Fruit fly (Drosophila melanogaster) whole organism, embryonic: ENCODE measurements around the gene Fbw5.

Experiments used
- Adf1 ChIP-seq: fragments of 200-800 bp; sonication (Bioruptor generic); IDR thresholded peaks from 2 replicates; pipeline ENCODE4 v1.3.6; 2022; ENCODE audit warnings: missing biosample characterization, missing genetic modification characterization
- CG10543 ChIP-seq: fragments of 200-800 bp; sonication (Bioruptor generic); optimal IDR thresholded peaks from 3 replicates; lab custom pipeline; 2017; ENCODE audit warnings: missing biosample characterization, mild to moderate bottlenecking, missing genetic modification characterization, moderate library complexity
- CG11085 ChIP-seq: fragments of 200-800 bp; sonication (Bioruptor generic); IDR thresholded peaks from 2 replicates; pipeline ENCODE4 v1.3.6; 2022; ENCODE audit warnings: missing biosample characterization, missing genetic modification characterization
- CG11456 ChIP-seq: fragments of 200-800 bp; sonication (Bioruptor generic); IDR thresholded peaks from 3 replicates; pipeline ENCODE4 v1.3.6; 2022; ENCODE audit warnings: missing biosample characterization, missing genetic modification characterization
- CG14014 ChIP-seq: fragments of 200-800 bp; sonication (Bioruptor generic); IDR thresholded peaks from 2 replicates; pipeline ENCODE4 v1.3.6; 2022; ENCODE audit warnings: missing biosample characterization, missing genetic modification characterization
- CG14965 ChIP-seq: fragments of 200-800 bp; sonication (Bioruptor generic); optimal IDR thresholded peaks from 2 replicates; lab custom pipeline; 2016; ENCODE audit warnings: missing biosample characterization, missing genetic modification characterization, borderline replicate concordance
- CG15011 ChIP-seq: fragments of 200-800 bp; sonication (Bioruptor generic); optimal IDR thresholded peaks from 3 replicates; lab custom pipeline; 2018; ENCODE audit warnings: missing biosample characterization, mild to moderate bottlenecking, missing genetic modification characterization
- CG1603 ChIP-seq: fragments of 200-800 bp; sonication (Bioruptor generic); optimal IDR thresholded peaks from 2 replicates; lab custom pipeline; 2019; ENCODE audit warnings: missing biosample characterization, mild to moderate bottlenecking, missing genetic modification characterization, moderate library complexity
- CG17612 ChIP-seq: fragments of 200-800 bp; sonication (Bioruptor generic); IDR thresholded peaks from 2 replicates; pipeline ENCODE4 v1.3.6; 2022; ENCODE audit warnings: missing biosample characterization, missing genetic modification characterization
- CG17912 ChIP-seq: fragments of 200-800 bp; sonication (Bioruptor generic); optimal IDR thresholded peaks from 2 replicates; lab custom pipeline; 2018; ENCODE audit warnings: missing biosample characterization, mild to moderate bottlenecking, missing genetic modification characterization
- CG18599 ChIP-seq: fragments of 200-800 bp; sonication (Bioruptor generic); optimal IDR thresholded peaks from 3 replicates; lab custom pipeline; 2017; ENCODE audit warnings: missing biosample characterization, missing genetic modification characterization, mild to moderate bottlenecking, moderate library complexity, missing genetic modification reagents
- CG2199 ChIP-seq: fragments of 200-800 bp; sonication (Bioruptor generic); IDR thresholded peaks from 3 replicates; pipeline ENCODE4 v1.3.6; 2022; ENCODE audit warnings: missing biosample characterization, missing genetic modification characterization
- CG34376 ChIP-seq: fragments of 200-800 bp; sonication (Bioruptor generic); optimal IDR thresholded peaks from 2 replicates; lab custom pipeline; 2018; ENCODE audit warnings: missing biosample characterization, mild to moderate bottlenecking, missing genetic modification characterization
- CG6175 ChIP-seq: fragments of 200-800 bp; sonication (Bioruptor generic); IDR thresholded peaks from 3 replicates; pipeline ENCODE4 v1.3.6; 2022; ENCODE audit warnings: missing biosample characterization, missing genetic modification characterization
- CG6765 ChIP-seq: fragments of 200-800 bp; sonication (Bioruptor generic); optimal IDR thresholded peaks from 3 replicates; lab custom pipeline; 2017; ENCODE audit warnings: missing biosample characterization, mild to moderate bottlenecking, missing genetic modification characterization
- CG6813 ChIP-seq: fragments of 200-800 bp; sonication (Bioruptor generic); optimal IDR thresholded peaks from 2 replicates; lab custom pipeline; 2017; ENCODE audit warnings: missing biosample characterization, missing genetic modification characterization, mild to moderate bottlenecking, moderate library complexity, missing genetic modification reagents
- CG8290 ChIP-seq, 3 experiments: fragments of 200-800 bp; sonication (Bioruptor generic); optimal IDR thresholded peaks; 2 replicates each; lab custom pipeline; 2016 to 2019; ENCODE audit warnings: missing biosample characterization in 3 of 3, missing genetic modification characterization in 3 of 3, mild to moderate bottlenecking in 2 of 3, moderate library complexity in 1 of 3
- Camta ChIP-seq: fragments of 200-800 bp; sonication (Bioruptor generic); optimal IDR thresholded peaks from 2 replicates; lab custom pipeline; 2016; ENCODE audit warnings: missing biosample characterization, missing genetic modification characterization
- CrebB ChIP-seq: fragments of 200-800 bp; sonication (Bioruptor generic); optimal IDR thresholded peaks from 3 replicates; lab custom pipeline; 2018; ENCODE audit warnings: missing biosample characterization, mild to moderate bottlenecking, missing genetic modification characterization
- Deaf1 ChIP-seq: fragments of 200-800 bp; optimal IDR thresholded peaks from 3 replicates; lab custom pipeline; 2019; ENCODE audit warnings: missing biosample characterization, mild to moderate bottlenecking, missing genetic modification characterization, moderate library complexity
- Dll ChIP-seq: fragments of 200-800 bp; sonication (Bioruptor generic); IDR thresholded peaks from 4 replicates; pipeline ENCODE4 v1.3.6; 2022; ENCODE audit warnings: missing biosample characterization, missing genetic modification characterization; ENCODE audit not compliant: partially characterized antibody
- E2f1 ChIP-seq: fragments of 200-800 bp; sonication (Bioruptor generic); IDR thresholded peaks from 2 replicates; pipeline ENCODE4 v1.3.6; 2022; ENCODE audit warnings: missing biosample characterization, missing genetic modification characterization
- Elba2 ChIP-seq: fragments of 200-800 bp; sonication (Bioruptor generic); optimal IDR thresholded peaks from 3 replicates; lab custom pipeline; 2016; ENCODE audit warnings: missing biosample characterization, missing genetic modification characterization
- GATAe ChIP-seq: fragments of 200-800 bp; sonication (Bioruptor generic); conservative IDR thresholded peaks from 2 replicates; pipeline ENCODE4 v1.3.6; 2022; ENCODE audit warnings: missing biosample characterization, missing genetic modification characterization
- H15 ChIP-seq: fragments of 200-800 bp; sonication (Bioruptor generic); IDR thresholded peaks from 3 replicates; pipeline ENCODE4 v1.3.6; 2022; ENCODE audit warnings: missing biosample characterization, missing genetic modification characterization
- Hey ChIP-seq: fragments of 200-800 bp; sonication (Bioruptor generic); optimal IDR thresholded peaks from 3 replicates; lab custom pipeline; 2018; ENCODE audit warnings: missing biosample characterization, mild to moderate bottlenecking, missing genetic modification characterization
- MBD-R2 ChIP-seq: fragments of 200-800 bp; sonication (Bioruptor generic); IDR thresholded peaks from 2 replicates; pipeline ENCODE4 v1.3.6; 2022; ENCODE audit warnings: missing biosample characterization, missing genetic modification characterization
- MTF-1 ChIP-seq: fragments of 200-800 bp; sonication (Bioruptor generic); optimal IDR thresholded peaks from 2 replicates; lab custom pipeline; 2018; ENCODE audit warnings: missing biosample characterization, mild to moderate bottlenecking, missing genetic modification characterization, borderline replicate concordance
- Max ChIP-seq: fragments of 200-800 bp; sonication (Bioruptor generic); optimal IDR thresholded peaks from 2 replicates; lab custom pipeline; 2016; ENCODE audit warnings: missing biosample characterization, mild to moderate bottlenecking, missing genetic modification characterization
- Med ChIP-seq: fragments of 200-800 bp; sonication (Bioruptor generic); peaks from one replicate; lab custom pipeline; 2016; ENCODE audit warnings: missing biosample characterization, missing genetic modification characterization, mild to moderate bottlenecking, inconsistent platforms, moderate library complexity
- Xbp1 ChIP-seq: fragments of 200-800 bp; sonication (Bioruptor generic); optimal IDR thresholded peaks from 3 replicates; lab custom pipeline; 2016; ENCODE audit warnings: missing biosample characterization, mild to moderate bottlenecking, missing genetic modification characterization
- YL-1 ChIP-seq: fragments of 200-800 bp; sonication (Bioruptor generic); optimal IDR thresholded peaks from 3 replicates; lab custom pipeline; 2017; ENCODE audit warnings: missing biosample characterization, mild to moderate bottlenecking, missing genetic modification characterization
- aop ChIP-seq: fragments of 200-800 bp; sonication (Bioruptor generic); IDR thresholded peaks from 2 replicates; pipeline ENCODE4 v1.3.6; 2022; ENCODE audit warnings: missing biosample characterization, missing genetic modification characterization
- az2 ChIP-seq: fragments of 200-800 bp; sonication (Bioruptor generic); optimal IDR thresholded peaks from 3 replicates; lab custom pipeline; 2016; ENCODE audit warnings: missing biosample characterization, missing genetic modification characterization
- ci ChIP-seq: fragments of 200-800 bp; sonication (Bioruptor generic); IDR thresholded peaks from 3 replicates; pipeline ENCODE4 v1.3.6; 2022; ENCODE audit warnings: missing biosample characterization, missing genetic modification characterization
- cwo ChIP-seq: fragments of 200-800 bp; sonication (Bioruptor generic); optimal IDR thresholded peaks from 3 replicates; lab custom pipeline; 2017; ENCODE audit warnings: missing biosample characterization, missing genetic modification characterization, mild to moderate bottlenecking, moderate library complexity, missing genetic modification reagents
- exex ChIP-seq: fragments of 200-800 bp; sonication (Bioruptor generic); optimal IDR thresholded peaks from 4 replicates; lab custom pipeline; 2018; ENCODE audit warnings: missing biosample characterization, mild to moderate bottlenecking, missing genetic modification characterization, moderate library complexity
- fd102C ChIP-seq: fragments of 200-800 bp; sonication (Bioruptor generic); optimal IDR thresholded peaks from 2 replicates; lab custom pipeline; 2018; ENCODE audit warnings: missing biosample characterization, mild to moderate bottlenecking, missing genetic modification characterization, moderate library complexity
- hbn ChIP-seq: fragments of 200-800 bp; sonication (Bioruptor generic); IDR thresholded peaks from 2 replicates; pipeline ENCODE4 v1.3.6; 2022; ENCODE audit warnings: missing biosample characterization, missing genetic modification characterization; ENCODE audit not compliant: partially characterized antibody
- mirr ChIP-seq: fragments of 200-800 bp; sonication (Bioruptor generic); optimal IDR thresholded peaks from 3 replicates; lab custom pipeline; 2018; ENCODE audit warnings: missing biosample characterization, mild to moderate bottlenecking, missing genetic modification characterization
- pb ChIP-seq: fragments of 200-800 bp; sonication (Bioruptor generic); optimal IDR thresholded peaks from 3 replicates; lab custom pipeline; 2016; ENCODE audit warnings: missing biosample characterization, missing genetic modification characterization
- psq ChIP-seq: fragments of 200-800 bp; sonication (Bioruptor generic); optimal IDR thresholded peaks from 2 replicates; lab custom pipeline; 2017; ENCODE audit warnings: missing biosample characterization, missing genetic modification characterization
- salm ChIP-seq: fragments of 200-800 bp; sonication (Bioruptor generic); optimal IDR thresholded peaks from 2 replicates; lab custom pipeline; 2018; ENCODE audit warnings: missing biosample characterization, mild to moderate bottlenecking, missing genetic modification characterization
- sd ChIP-seq: fragments of 200-800 bp; sonication (Bioruptor generic); optimal IDR thresholded peaks from 3 replicates; lab custom pipeline; 2018; ENCODE audit warnings: missing biosample characterization, mild to moderate bottlenecking, missing genetic modification characterization, moderate library complexity
- so ChIP-seq: fragments of 200-800 bp; sonication (Bioruptor generic); IDR thresholded peaks from 3 replicates; pipeline ENCODE4 v1.3.6; 2022; ENCODE audit warnings: missing biosample characterization, missing genetic modification characterization
- sug ChIP-seq: fragments of 200-800 bp; optimal IDR thresholded peaks from 2 replicates; lab custom pipeline; 2019; ENCODE audit warnings: missing biosample characterization, mild to moderate bottlenecking, missing genetic modification characterization, moderate library complexity
- tap ChIP-seq: fragments of 200-800 bp; optimal IDR thresholded peaks from 3 replicates; lab custom pipeline; 2019; ENCODE audit warnings: missing biosample characterization, mild to moderate bottlenecking, missing genetic modification characterization, moderate library complexity
- zfh1 ChIP-seq: fragments of 200-800 bp; sonication (Bioruptor generic); IDR thresholded peaks from 3 replicates; pipeline ENCODE4 v1.3.6; 2022; ENCODE audit warnings: missing biosample characterization, missing genetic modification characterization

Gene Fbw5

DNA sequence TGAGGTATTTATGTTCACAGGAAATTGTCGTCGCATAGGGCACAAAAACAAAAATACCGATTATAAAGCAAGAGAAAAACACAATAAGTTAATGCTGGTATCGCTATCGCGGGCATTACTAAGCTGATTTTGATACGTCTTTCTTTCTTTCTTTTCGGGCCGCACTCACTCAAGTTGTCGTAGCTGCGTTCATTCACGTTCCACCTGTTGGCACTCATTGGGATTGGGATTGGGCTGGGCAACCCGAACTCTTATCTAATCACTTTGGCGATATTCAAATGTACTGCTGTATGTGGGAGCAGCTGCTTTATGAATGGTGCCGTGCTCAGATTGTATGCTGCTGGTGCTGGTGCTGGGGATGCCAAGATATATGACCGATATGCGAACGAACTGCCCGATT lies 18.9 kb upstream of the Fbw5 start:
- no peak for TF ChIP-seq Xbp1 (GFP tag; lab: Kevin White, UChicago)
- TF ChIP-seq sd (tag; lab: Kevin White, UChicago): peak; percentile 53
- peak; percentile 91 for TF ChIP-seq CG2199 (GFP tag; lab: Robert Waterston, UW)
- TF ChIP-seq Elba2 (GFP tag; lab: Kevin White, UChicago): no peak
- TF ChIP-seq MTF-1 (GFP tag; lab: Kevin White, UChicago): peak; percentile 38
- peak; percentile 85 for TF ChIP-seq mirr (GFP tag; lab: Kevin White, UChicago)
- TF ChIP-seq CG34376 (GFP tag; lab: Kevin White, UChicago): peak; percentile 63
- no peak for TF ChIP-seq CG8290 (GFP tag; optimal IDR thresholded peaks at IDR 0.05; lab: Kevin White, UChicago)
- TF ChIP-seq CG8290 (tag; optimal IDR thresholded peaks at IDR 0.05; lab: Kevin White, UChicago): peak in 1 of 2 experiments; percentile 2
- TF ChIP-seq CG10543 (GFP tag; lab: Kevin White, UChicago): peak; percentile 9
- TF ChIP-seq GATAe (GFP tag; lab: Robert Waterston, UW): peak; percentile 51; the same call in 1 of the 2 replicates
- TF ChIP-seq sug (tag; lab: Kevin White, UChicago): peak; percentile 63
- peak; percentile 17 for TF ChIP-seq Deaf1
- TF ChIP-seq CG18599: peak; percentile 19
- no peak for TF ChIP-seq aop (GFP tag; lab: Robert Waterston, UW)
- TF ChIP-seq exex (tag; lab: Kevin White, UChicago): peak; percentile 91
- no peak for TF ChIP-seq CG17912 (GFP tag; lab: Kevin White, UChicago)
- no peak for TF ChIP-seq CG17612
- TF ChIP-seq CG6175 (GFP tag; lab: Robert Waterston, UW): 0 out of 3 replicates have a peak, but pooled peaks have one; percentile 15
- no peak for TF ChIP-seq hbn (GFP tag; lab: Robert Waterston, UW)
- TF ChIP-seq cwo (GFP tag; lab: Kevin White, UChicago): peak; percentile 67
- TF ChIP-seq Adf1 (GFP tag; lab: Robert Waterston, UW): peak; percentile 26; the same call in 1 of the 2 replicates
- TF ChIP-seq Hey (tag; lab: Kevin White, UChicago): peak; percentile 7
- peak; percentile 63 for TF ChIP-seq Med

dm6 chr2L:6082936-6083627 lies 17.3 kb upstream of the Fbw5 start:
- peak; percentile 88 for TF ChIP-seq exex (tag; lab: Kevin White, UChicago)
- TF ChIP-seq fd102C (GFP tag; lab: Kevin White, UChicago): no peak
- no peak for TF ChIP-seq tap
- no peak for TF ChIP-seq E2f1 (GFP tag; lab: Robert Waterston, UW)
- TF ChIP-seq CG11456 (GFP tag; lab: Robert Waterston, UW): no peak
- TF ChIP-seq Camta (GFP tag; lab: Kevin White, UChicago): no peak
- no peak for TF ChIP-seq zfh1
- TF ChIP-seq CG6813 (GFP tag; lab: Kevin White, UChicago): no peak
- TF ChIP-seq salm: peak; percentile 11
- TF ChIP-seq CG11085 (GFP tag; lab: Robert Waterston, UW): no peak
- TF ChIP-seq Max (GFP tag; lab: Kevin White, UChicago): no peak
- peak; percentile 19 for TF ChIP-seq CG1603 (tag; lab: Kevin White, UChicago)
- no peak for TF ChIP-seq YL-1
- TF ChIP-seq CG14965: no peak
- TF ChIP-seq az2 (GFP tag; lab: Kevin White, UChicago): no peak
- TF ChIP-seq CG6765: peak; percentile 5
- peak; percentile 11; the same call in 1 of the 2 replicates for TF ChIP-seq CG14014 (GFP tag; lab: Robert Waterston, UW)
- peak; percentile 75 for TF ChIP-seq CrebB
- TF ChIP-seq H15: no peak
- TF ChIP-seq MBD-R2 (GFP tag; lab: Robert Waterston, UW): no peak
- TF ChIP-seq pb: no peak
- peak; percentile 25 for TF ChIP-seq CG17912 (GFP tag; lab: Kevin White, UChicago)
- no peak for TF ChIP-seq Dll (GFP tag; lab: Robert Waterston, UW)
- TF ChIP-seq CG15011 (GFP tag; lab: Kevin White, UChicago): no peak
- peak; percentile 31; the same call in 1 of the 3 replicates for TF ChIP-seq ci (GFP tag; lab: Robert Waterston, UW)
- TF ChIP-seq CG18599: peak; percentile 25
- TF ChIP-seq psq (GFP tag; lab: Kevin White, UChicago): no peak
- TF ChIP-seq so (GFP tag; lab: Robert Waterston, UW): no peak
